Worm (Caenorhabditis elegans): Measurements from ENCODE around the gene ins-9.

ins-9 gene

DNA sequence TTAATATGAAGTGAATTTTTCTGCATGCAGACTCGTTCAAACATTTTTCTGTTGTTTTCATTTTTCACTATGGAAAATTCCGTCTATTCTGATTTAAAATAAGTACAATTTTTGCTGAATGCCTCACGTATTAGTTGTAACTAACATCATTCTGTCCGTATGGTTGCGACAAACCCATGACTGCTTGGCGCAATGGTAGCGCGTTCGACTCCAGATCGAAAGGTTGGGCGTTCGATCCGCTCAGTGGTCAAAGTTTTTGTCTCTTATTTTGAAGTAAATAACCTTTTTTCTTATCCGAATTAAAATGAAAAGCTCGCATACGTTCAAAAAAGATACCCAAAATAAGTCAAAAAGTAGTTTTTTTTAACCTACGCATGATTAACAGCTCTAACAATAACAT is 10.7 kb upstream of the ins-9 start (continued):
- no peak for TF ChIP-seq mel-28 (tag; optimal IDR thresholded peaks at IDR 0.05; ENCODE audit: borderline replicate concordance)
- no peak for TF ChIP-seq ceh-100 (GFP tag; IDR thresholded peaks at IDR 0.05)
- no peak for TF ChIP-seq attf-5 (GFP tag; optimal IDR thresholded peaks at IDR 0.05)
- TF ChIP-seq let-526 (GFP tag; IDR thresholded peaks at IDR 0.05), result 0 out of 2 replicates have a peak, but pooled peaks have one; percentile 29
- TF ChIP-seq xnd-1 (tag; optimal IDR thresholded peaks at IDR 0.05), result no peak
- no peak for TF ChIP-seq nhr-120 (GFP tag; IDR thresholded peaks at IDR 0.05)
- no peak for TF ChIP-seq madf-10 (tag; optimal IDR thresholded peaks at IDR 0.05)
- TF ChIP-seq F10E7.11 (tag; optimal IDR thresholded peaks at IDR 0.05), result no peak
- no peak for TF ChIP-seq F39B2.1 (GFP tag; IDR thresholded peaks at IDR 0.05)
- no peak for TF ChIP-seq lin-26 (GFP tag; IDR thresholded peaks at IDR 0.05)
- no peak for TF ChIP-seq lin-35 (GFP tag; optimal IDR thresholded peaks at IDR 0.05)
- no peak for TF ChIP-seq F37B4.10 (GFP tag; IDR thresholded peaks at IDR 0.05)
- no peak for TF ChIP-seq dox-1 (GFP tag; IDR thresholded peaks at IDR 0.05)
- TF ChIP-seq K12H6.12 (tag; optimal IDR thresholded peaks at IDR 0.05), result no peak
- peak; percentile 75 for TF ChIP-seq rpc-1 (optimal IDR thresholded peaks at IDR 0.05)
- peak; percentile 89 for TF ChIP-seq rpc-1 (tag; optimal IDR thresholded peaks at IDR 0.05)
- no peak for TF ChIP-seq nhr-80 (tag; optimal IDR thresholded peaks at IDR 0.05)
- no peak for TF ChIP-seq Y67H2A.10 (GFP tag; conservative IDR thresholded peaks at IDR 0.05)
- no peak for TF ChIP-seq chd-7 (tag; optimal IDR thresholded peaks at IDR 0.05)
- no peak for TF ChIP-seq F49E8.2 (tag; optimal IDR thresholded peaks at IDR 0.05; ENCODE audit: insufficient read depth)
- no peak for TF ChIP-seq ceh-91 (GFP tag; IDR thresholded peaks at IDR 0.05)
- no peak for TF ChIP-seq repo-1 (tag; optimal IDR thresholded peaks at IDR 0.05)
- TF ChIP-seq ztf-26 (tag; optimal IDR thresholded peaks at IDR 0.05), result no peak
- TF ChIP-seq F55B11.4 (tag; optimal IDR thresholded peaks at IDR 0.05; ENCODE audit: borderline replicate concordance, insufficient read depth), result no peak
- TF ChIP-seq F57A8.1 (GFP tag; optimal IDR thresholded peaks at IDR 0.05), result no peak
- no peak for TF ChIP-seq F33H1.4 (GFP tag; IDR thresholded peaks at IDR 0.05)
- TF ChIP-seq efl-1 (GFP tag; optimal IDR thresholded peaks at IDR 0.05), result no peak
- no peak for TF ChIP-seq bed-2 (GFP tag; IDR thresholded peaks at IDR 0.05)
- no peak for TF ChIP-seq ztf-18 (tag; optimal IDR thresholded peaks at IDR 0.05)
- TF ChIP-seq sea-2 (GFP tag; IDR thresholded peaks at IDR 0.05), result no peak
- no peak for TF ChIP-seq ccch-3 (GFP tag; optimal IDR thresholded peaks at IDR 0.05)
- no peak for TF ChIP-seq lsy-27 (tag; optimal IDR thresholded peaks at IDR 0.05; ENCODE audit: borderline replicate concordance, insufficient read depth)
- no peak for TF ChIP-seq aptf-3 (GFP tag; IDR thresholded peaks at IDR 0.05)
- TF ChIP-seq sdz-38 (tag; optimal IDR thresholded peaks at IDR 0.05), result no peak
- TF ChIP-seq tbp1 (GFP tag; optimal IDR thresholded peaks at IDR 0.05), result peak; percentile 89
- TF ChIP-seq T07F8.4 (tag; optimal IDR thresholded peaks at IDR 0.05), result no peak
- TF ChIP-seq egl-18 (GFP tag; IDR thresholded peaks at IDR 0.05), result no peak
- no peak for TF ChIP-seq atf-7 (tag; optimal IDR thresholded peaks at IDR 0.05)
- no peak for TF ChIP-seq dpl-1 (GFP tag; optimal IDR thresholded peaks at IDR 0.05)
- no peak for TF ChIP-seq madf-8 (GFP tag; conservative IDR thresholded peaks at IDR 0.05)
- no peak for TF ChIP-seq F52B5.7 (tag; optimal IDR thresholded peaks at IDR 0.05)
- TF ChIP-seq C06A6.2 (GFP tag; conservative IDR thresholded peaks at IDR 0.05), result no peak
- TF ChIP-seq B0019.2 (GFP tag; conservative IDR thresholded peaks at IDR 0.05), result no peak
- TF ChIP-seq unc-130 (GFP tag; optimal IDR thresholded peaks at IDR 0.05), result no peak
- no peak for TF ChIP-seq tbx-9 (tag; optimal IDR thresholded peaks at IDR 0.05; ENCODE audit: borderline replicate concordance)
- TF ChIP-seq madf-6 (GFP tag; IDR thresholded peaks at IDR 0.05), result no peak
- TF ChIP-seq lsl-1 (GFP tag; optimal IDR thresholded peaks at IDR 0.05), result no peak
- TF ChIP-seq aptf-2 (GFP tag; conservative IDR thresholded peaks at IDR 0.05), result no peak
- TF ChIP-seq die-1 (tag; optimal IDR thresholded peaks at IDR 0.05), result peak; percentile 56
- TF ChIP-seq ceh-79 (tag; optimal IDR thresholded peaks at IDR 0.05), result no peak
- no peak for TF ChIP-seq C17E4.6 (GFP tag; IDR thresholded peaks at IDR 0.05)
